Worm (Caenorhabditis elegans) whole organism, midembryonic: ENCODE results near the gene mfsd-6.

Source experiments
- T22C8.4 ChIP-seq: fragments of 200-800 bp; sonication (Bioruptor generic); IDR thresholded peaks from 2 replicates; pipeline ENCODE4 v1.3.6; 2022; ENCODE audit warnings: missing genetic modification characterization, missing compliant biosample characterization
- cog-1 ChIP-seq: sonication (generic microtip); optimal IDR thresholded peaks from 2 replicates; lab custom pipeline; 2016; ENCODE audit warnings: missing genetic modification characterization, missing compliant biosample characterization
- flt-1 ChIP-seq: fragments of 200-800 bp; sonication (Bioruptor generic); IDR thresholded peaks from 2 replicates; pipeline ENCODE4 v1.3.6; 2022; ENCODE audit warnings: missing genetic modification characterization, missing compliant biosample characterization
- klf-2 ChIP-seq: fragments of 200-800 bp; sonication (Bioruptor generic); conservative IDR thresholded peaks from 2 replicates; pipeline ENCODE4 v1.3.6; 2022; ENCODE audit warnings: missing genetic modification reagents, missing genetic modification characterization, missing compliant biosample characterization
- med-1 ChIP-seq: sonication (generic microtip); optimal IDR thresholded peaks from 2 replicates; lab custom pipeline; 2017; ENCODE audit warnings: missing genetic modification characterization, mild to moderate bottlenecking, missing compliant biosample characterization, antibody characterized with exemption, missing genetic modification reagents; ENCODE audit not compliant: insufficient read depth
- ref-1 ChIP-seq: fragments of 200-800 bp; sonication (Bioruptor generic); conservative IDR thresholded peaks from 2 replicates; pipeline ENCODE4 v1.3.6; 2022; ENCODE audit warnings: missing genetic modification reagents, missing genetic modification characterization, missing compliant biosample characterization
- tab-1 ChIP-seq: fragments of 200-800 bp; sonication (Bioruptor generic); IDR thresholded peaks from 2 replicates; pipeline ENCODE4 v1.3.6; 2022; ENCODE audit warnings: missing genetic modification characterization, missing compliant biosample characterization
- ztf-23 ChIP-seq: fragments of 200-800 bp; sonication (Bioruptor generic); IDR thresholded peaks from 2 replicates; pipeline ENCODE4 v1.3.6; 2022; ENCODE audit warnings: missing genetic modification reagents, missing genetic modification characterization, missing compliant biosample characterization
- ztf-29 ChIP-seq: fragments of 200-800 bp; sonication (Bioruptor generic); IDR thresholded peaks from 2 replicates; pipeline ENCODE4 v1.3.6; 2022; ENCODE audit warnings: missing genetic modification reagents, missing genetic modification characterization, missing compliant biosample characterization

mfsd-6 gene

ce11 chrIII:7533012-7533411 is 46.2 kb downstream of the mfsd-6 start:
- TF ChIP-seq ref-1 (GFP tag; lab: Robert Waterston, UW) = no peak
- TF ChIP-seq ztf-29 (GFP tag; lab: Robert Waterston, UW) = no peak
- no peak for TF ChIP-seq ztf-23 (GFP tag; lab: Robert Waterston, UW)
- TF ChIP-seq flt-1 (GFP tag; lab: Robert Waterston, UW) = no peak

- no peak for TF ChIP-seq tab-1 (GFP tag; lab: Robert Waterston, UW)
- no peak for TF ChIP-seq ztf-23 (GFP tag; lab: Robert Waterston, UW)
- TF ChIP-seq cog-1 (tag; lab: Kevin White, UChicago) = no peak
- no peak for TF ChIP-seq flt-1 (GFP tag; lab: Robert Waterston, UW)
- TF ChIP-seq klf-2 (GFP tag; lab: Robert Waterston, UW) = no peak
- TF ChIP-seq T22C8.4 = no peak
- no peak for TF ChIP-seq med-1
- no peak for TF ChIP-seq ztf-29 (GFP tag; lab: Robert Waterston, UW)
- TF ChIP-seq ref-1 (GFP tag; lab: Robert Waterston, UW) = no peak
Measured at ce11 chrIII:7531385-7531784, 47.8 kb downstream of the mfsd-6 start.

DNA sequence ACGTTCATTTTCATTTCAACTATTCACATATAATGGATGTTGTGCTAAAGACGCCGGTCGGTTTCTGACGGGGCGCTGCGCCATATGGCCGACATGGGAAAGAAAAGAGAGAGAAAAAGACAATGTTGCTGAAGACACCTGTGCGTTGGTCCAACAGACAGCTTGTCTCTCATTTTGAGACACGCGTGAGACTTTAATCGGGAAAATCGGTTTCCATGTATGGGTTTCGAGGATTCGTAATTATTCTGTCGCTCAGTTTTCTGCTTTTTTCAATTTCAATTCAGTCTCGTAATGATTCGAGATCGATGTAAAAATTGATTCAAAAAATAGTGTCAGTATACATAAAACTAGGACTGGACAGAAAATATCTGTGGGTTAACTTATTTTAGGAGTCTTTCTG is 48.4 kb downstream of the mfsd-6 start:
- TF ChIP-seq cog-1 (tag; lab: Kevin White, UChicago) (no peak), ztf-23 (GFP tag; lab: Robert Waterston, UW) (no peak), flt-1 (GFP tag; lab: Robert Waterston, UW) (no peak), ztf-29 (GFP tag; lab: Robert Waterston, UW) (no peak), tab-1 (GFP tag; lab: Robert Waterston, UW) (no peak), klf-2 (GFP tag; lab: Robert Waterston, UW) (no peak), med-1 (no peak), T22C8.4 (no peak)

ce11 chrIII:7530108-7530507 is 49.1 kb downstream of the mfsd-6 start:
- TF ChIP-seq flt-1 (GFP tag; lab: Robert Waterston, UW) (no peak), med-1 (no peak), cog-1 (tag; lab: Kevin White, UChicago) (no peak), tab-1 (GFP tag; lab: Robert Waterston, UW) (no peak), ztf-23 (GFP tag; lab: Robert Waterston, UW) (no peak), klf-2 (GFP tag; lab: Robert Waterston, UW) (no peak), T22C8.4 (no peak), ref-1 (GFP tag; lab: Robert Waterston, UW) (no peak), ztf-29 (GFP tag; lab: Robert Waterston, UW) (no peak)

DNA sequence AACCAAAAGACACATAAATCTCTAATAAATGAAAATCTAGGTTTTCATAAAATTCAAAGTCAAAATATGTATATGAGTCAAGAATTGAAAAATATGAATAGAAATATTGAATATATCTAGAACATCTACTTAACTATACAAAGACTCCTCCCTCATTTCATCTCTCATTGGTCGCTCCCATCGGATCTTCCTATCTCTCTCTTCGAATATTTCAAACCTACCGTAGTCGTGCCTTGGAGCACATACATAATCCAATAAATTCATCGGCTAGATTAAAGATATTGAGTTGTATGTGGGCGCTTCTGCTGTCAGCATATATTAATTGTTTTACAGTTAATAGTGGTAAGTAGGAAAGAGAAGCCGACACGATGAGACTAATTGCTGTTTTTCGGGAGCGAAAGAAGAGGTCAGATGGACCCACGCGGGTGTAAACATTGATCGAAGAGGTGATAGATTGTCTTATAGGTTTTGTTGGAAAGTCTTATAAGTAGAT is 52.2 kb downstream of the mfsd-6 start:
- TF ChIP-seq ztf-23 (GFP tag; lab: Robert Waterston, UW) = no peak
- no peak for TF ChIP-seq T22C8.4
